Worm (Caenorhabditis elegans): Measurements from ENCODE around the gene ZC395.11.
A peak's percentile ranks its signal among the peaks of the same experiment; 100 is the strongest.

Gene ZC395.11

DNA sequence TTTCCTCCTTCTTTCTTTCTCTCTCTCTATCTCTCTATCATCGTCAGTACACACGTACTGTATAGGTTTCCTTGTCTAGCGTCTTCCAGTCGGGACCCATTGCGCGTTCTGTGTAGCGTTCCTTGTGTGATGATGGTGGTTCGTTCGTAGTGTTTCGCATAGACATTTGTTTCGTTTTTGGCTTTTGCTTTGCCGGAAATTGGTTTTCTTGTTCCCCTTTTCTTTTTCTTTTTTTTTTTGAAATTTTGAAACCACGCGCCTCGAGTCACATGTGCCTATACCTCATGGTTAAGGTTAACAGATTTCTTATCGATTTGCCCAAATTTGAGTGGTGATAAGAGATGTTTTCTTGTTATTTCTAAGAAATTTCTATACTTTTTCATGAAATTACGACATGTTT lies 32.5 kb upstream of the ZC395.11 start:
- TF ChIP-seq sea-2 (GFP tag; optimal IDR thresholded peaks at IDR 0.05) (no peak), pha-4 (tag; optimal IDR thresholded peaks at IDR 0.05) (peak; percentile 5), elt-2 (tag; optimal IDR thresholded peaks at IDR 0.05) (peak; percentile 49), nfya-1 (tag; optimal IDR thresholded peaks at IDR 0.05; ENCODE audit: insufficient read depth) (no peak), ceh-82 (tag; optimal IDR thresholded peaks at IDR 0.05) (no peak), pqm-1 (tag; optimal IDR thresholded peaks at IDR 0.05) (peak; percentile 61)

DNA sequence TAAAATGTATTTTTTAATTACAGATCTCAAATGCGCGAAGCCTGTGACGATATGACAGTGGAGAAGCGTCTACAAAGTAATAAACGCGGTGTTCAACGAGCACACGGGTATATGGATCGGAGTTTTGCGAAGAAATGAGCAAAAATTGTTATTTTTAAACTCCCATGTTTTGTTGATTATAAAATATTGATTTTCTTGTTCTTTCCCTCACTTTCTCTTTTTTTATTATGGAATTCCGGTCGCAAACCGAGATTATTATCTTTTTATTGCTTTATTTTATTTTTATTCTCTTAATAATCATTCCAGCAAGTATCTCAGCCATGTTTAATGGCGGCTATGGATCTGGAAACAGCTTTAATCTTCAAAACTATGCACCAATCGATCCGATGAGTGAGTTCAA lies 24.8 kb upstream of the ZC395.11 start, which contains the start of gene pqe-1:
TSS of gene pqe-1 (plus strand) at position 301 of the 400 bp plus-strand sequence.
- TF ChIP-seq hmg-11 (tag; optimal IDR thresholded peaks at IDR 0.05) (no peak), nhr-25 (tag; optimal IDR thresholded peaks at IDR 0.05) (no peak)

DNA sequence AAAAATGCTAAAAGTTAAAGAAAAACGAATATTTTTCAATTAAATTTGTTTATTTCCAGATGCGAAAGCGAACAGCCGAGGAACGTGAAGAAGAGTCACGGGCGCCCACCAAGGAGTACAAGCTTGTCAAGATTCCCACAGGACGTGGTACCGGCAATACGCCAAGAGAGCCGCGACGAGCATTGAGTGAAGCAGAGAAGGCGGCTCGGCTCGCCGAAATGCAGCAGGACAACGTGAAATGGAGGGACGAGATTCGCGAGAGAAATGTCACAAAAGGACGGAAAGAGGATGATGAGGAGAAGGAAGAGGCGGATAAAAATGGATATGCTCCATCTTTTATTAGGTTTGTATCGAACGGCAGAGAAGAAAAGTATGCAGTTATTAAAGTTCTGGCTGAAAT lies 24.3 kb upstream of the ZC395.11 start:
- TF ChIP-seq elt-2 (tag; optimal IDR thresholded peaks at IDR 0.05) (no peak), nhr-237 (tag; optimal IDR thresholded peaks at IDR 0.05) (no peak), elt-1 (tag; optimal IDR thresholded peaks at IDR 0.05) (no peak), ceh-82 (tag; optimal IDR thresholded peaks at IDR 0.05) (no peak), fkh-10 (GFP tag; optimal IDR thresholded peaks at IDR 0.05) (no peak), unc-62 (GFP tag; optimal IDR thresholded peaks at IDR 0.05) (no peak), nhr-11 (tag; optimal IDR thresholded peaks at IDR 0.05) (no peak), skn-1 (tag; optimal IDR thresholded peaks at IDR 0.05) (no peak), elt-3 (tag; optimal IDR thresholded peaks at IDR 0.05) (no peak), mml-1 (tag; optimal IDR thresholded peaks at IDR 0.05) (no peak), nhr-28 (tag; optimal IDR thresholded peaks at IDR 0.05) (no peak), pqm-1 (tag; optimal IDR thresholded peaks at IDR 0.05) (no peak), ceh-9 (tag; optimal IDR thresholded peaks at IDR 0.05) (no peak), ZK546.5 (tag; optimal IDR thresholded peaks at IDR 0.05) (no peak), R02D3.7 (tag; optimal IDR thresholded peaks at IDR 0.05) (no peak), hmg-11 (tag; optimal IDR thresholded peaks at IDR 0.05) (no peak), eor-1 (tag; optimal IDR thresholded peaks at IDR 0.05) (no peak)

DNA sequence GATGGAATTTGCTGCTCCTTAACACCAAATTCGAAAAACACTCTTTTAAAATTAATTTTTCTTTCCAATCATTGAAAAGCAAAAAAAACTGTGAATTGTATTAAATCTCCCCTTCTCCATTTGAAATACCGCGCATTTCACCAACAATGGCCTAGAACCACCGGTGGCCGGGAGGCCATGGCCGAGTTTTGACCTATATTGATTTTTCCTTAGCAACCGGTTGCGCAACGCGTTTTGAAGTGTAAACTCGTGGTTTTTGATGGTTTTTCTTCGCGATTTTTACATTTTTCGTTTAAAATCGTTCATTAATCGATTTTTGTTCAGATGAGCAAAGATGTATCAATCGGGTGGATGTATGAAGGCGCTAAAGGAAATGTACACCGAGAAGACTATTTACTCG lies 22.2 kb upstream of the ZC395.11 start, which contains the start of gene mog-3:
TSS of gene mog-3 (plus strand) at position 319 of the 400 bp plus-strand sequence.
- TF ChIP-seq unc-39 (tag; optimal IDR thresholded peaks at IDR 0.05): no peak
- TF ChIP-seq nfya-1 (tag; optimal IDR thresholded peaks at IDR 0.05; ENCODE audit: insufficient read depth): peak; percentile 80
- TF ChIP-seq fkh-2 (tag; optimal IDR thresholded peaks at IDR 0.05): no peak
- peak; percentile 75 for TF ChIP-seq nhr-43 (tag; optimal IDR thresholded peaks at IDR 0.05; ENCODE audit: poor library complexity, severe bottlenecking)
- no peak for TF ChIP-seq elt-1 (tag; optimal IDR thresholded peaks at IDR 0.05)
- no peak for TF ChIP-seq ztf-4 (tag; optimal IDR thresholded peaks at IDR 0.05)
- no peak for TF ChIP-seq fos-1 (tag; optimal IDR thresholded peaks at IDR 0.05)
- TF ChIP-seq snpc-4 (tag; optimal IDR thresholded peaks at IDR 0.05): peak; percentile 21
- no peak for TF ChIP-seq daf-12 (tag; optimal IDR thresholded peaks at IDR 0.05)
- TF ChIP-seq lin-39 (tag; optimal IDR thresholded peaks at IDR 0.05): peak; percentile 40
- no peak for TF ChIP-seq ZK546.5 (tag; optimal IDR thresholded peaks at IDR 0.05)
- peak; percentile 63 for TF ChIP-seq lin-15B (tag; optimal IDR thresholded peaks at IDR 0.05)
- TF ChIP-seq fkh-10 (GFP tag; optimal IDR thresholded peaks at IDR 0.05): no peak
- no peak for TF ChIP-seq sea-2 (GFP tag; optimal IDR thresholded peaks at IDR 0.05)
- no peak for TF ChIP-seq ceh-9 (tag; optimal IDR thresholded peaks at IDR 0.05)
- no peak for TF ChIP-seq egl-27 (tag; optimal IDR thresholded peaks at IDR 0.05)
- TF ChIP-seq eor-1 (tag; optimal IDR thresholded peaks at IDR 0.05): no peak
- TF ChIP-seq nhr-11 (tag; optimal IDR thresholded peaks at IDR 0.05): no peak
- peak; percentile 87 for TF ChIP-seq ceh-28 (tag; optimal IDR thresholded peaks at IDR 0.05)
- TF ChIP-seq zag-1 (tag; optimal IDR thresholded peaks at IDR 0.05): no peak
- TF ChIP-seq mml-1 (tag; optimal IDR thresholded peaks at IDR 0.05): no peak
- TF ChIP-seq aly-2 (tag; optimal IDR thresholded peaks at IDR 0.05): no peak
- no peak for TF ChIP-seq jun-1 (tag; optimal IDR thresholded peaks at IDR 0.05)
- TF ChIP-seq egl-5 (tag; optimal IDR thresholded peaks at IDR 0.05): no peak
- TF ChIP-seq pha-4 (tag; optimal IDR thresholded peaks at IDR 0.05): peak; percentile 68
- TF ChIP-seq nhr-28 (tag; optimal IDR thresholded peaks at IDR 0.05): no peak
- peak; percentile 2 for TF ChIP-seq elt-2 (tag; optimal IDR thresholded peaks at IDR 0.05)
- no peak for TF ChIP-seq nhr-77 (tag; optimal IDR thresholded peaks at IDR 0.05)
- TF ChIP-seq nhr-12 (tag; optimal IDR thresholded peaks at IDR 0.05): no peak
- no peak for TF ChIP-seq R02D3.7 (tag; optimal IDR thresholded peaks at IDR 0.05)
- TF ChIP-seq unc-62 (GFP tag; optimal IDR thresholded peaks at IDR 0.05): no peak
- no peak for TF ChIP-seq mdl-1 (tag; optimal IDR thresholded peaks at IDR 0.05)
- TF ChIP-seq ceh-16 (tag; optimal IDR thresholded peaks at IDR 0.05): no peak
- no peak for TF ChIP-seq ztf-11 (tag; optimal IDR thresholded peaks at IDR 0.05)
- no peak for TF ChIP-seq lsy-12 (tag; optimal IDR thresholded peaks at IDR 0.05)
- TF ChIP-seq nhr-67 (tag; optimal IDR thresholded peaks at IDR 0.05): no peak
- no peak for TF ChIP-seq nhr-237 (tag; optimal IDR thresholded peaks at IDR 0.05)
- no peak for TF ChIP-seq ceh-82 (tag; optimal IDR thresholded peaks at IDR 0.05)
- TF ChIP-seq nhr-25 (tag; optimal IDR thresholded peaks at IDR 0.05): peak; percentile 59
- TF ChIP-seq skn-1 (tag; optimal IDR thresholded peaks at IDR 0.05): no peak
- no peak for TF ChIP-seq elt-3 (tag; optimal IDR thresholded peaks at IDR 0.05)
- TF ChIP-seq ama-1 (optimal IDR thresholded peaks at IDR 0.05): no peak
- TF ChIP-seq pqm-1 (tag; optimal IDR thresholded peaks at IDR 0.05): no peak
- no peak for TF ChIP-seq nhr-76 (tag; optimal IDR thresholded peaks at IDR 0.05)

All from whole organism, L3 larva.